Worm (Caenorhabditis elegans): ENCODE measurements around the gene dlc-5.

DNA sequence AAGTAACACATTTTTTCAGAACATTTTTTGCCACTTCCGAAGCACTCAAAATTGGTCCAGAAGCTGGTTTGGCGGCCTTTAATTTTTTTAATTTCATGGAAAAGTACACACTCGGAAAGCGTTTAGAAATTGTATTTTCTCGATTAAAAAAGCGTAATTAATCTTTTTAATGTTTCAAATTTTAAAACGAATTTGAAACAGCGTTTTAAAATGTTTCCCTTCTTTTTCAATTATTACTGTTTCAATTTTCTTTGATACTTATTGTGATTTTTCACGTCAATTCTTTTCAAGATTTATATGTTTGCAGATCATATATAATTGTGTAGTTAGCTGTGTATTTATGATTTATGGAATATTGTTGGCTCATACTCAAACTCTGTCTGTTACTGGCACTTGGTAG is 26.0 kb downstream of the dlc-5 start, which contains the start of gene acr-25:
- no peak for TF ChIP-seq tbx-2 (tag; optimal IDR thresholded peaks at IDR 0.05)
- TF ChIP-seq unc-62 (GFP tag; optimal IDR thresholded peaks at IDR 0.05), result no peak
- no peak for TF ChIP-seq elt-3 (tag; optimal IDR thresholded peaks at IDR 0.05)
- TF ChIP-seq fos-1 (tag; optimal IDR thresholded peaks at IDR 0.05), result no peak
- TF ChIP-seq pqm-1 (tag; optimal IDR thresholded peaks at IDR 0.05), result no peak
- TF ChIP-seq nfya-1 (tag; optimal IDR thresholded peaks at IDR 0.05; ENCODE audit: insufficient read depth), result no peak
- TF ChIP-seq ceh-16 (tag; optimal IDR thresholded peaks at IDR 0.05), result no peak
- no peak for TF ChIP-seq zag-1 (tag; optimal IDR thresholded peaks at IDR 0.05)
- TF ChIP-seq nhr-28 (tag; optimal IDR thresholded peaks at IDR 0.05), result no peak
- no peak for TF ChIP-seq ceh-82 (tag; optimal IDR thresholded peaks at IDR 0.05)
- no peak for TF ChIP-seq snpc-4 (tag; optimal IDR thresholded peaks at IDR 0.05)
- no peak for TF ChIP-seq ama-1 (optimal IDR thresholded peaks at IDR 0.05)
- no peak for TF ChIP-seq R02D3.7 (tag; optimal IDR thresholded peaks at IDR 0.05)
- no peak for TF ChIP-seq jun-1 (tag; optimal IDR thresholded peaks at IDR 0.05)
